Fruit fly (Drosophila melanogaster) whole organism, prepupa: Measurements from ENCODE around the gene Ret.

Experiments used
- Hr4 ChIP-seq: fragments of 200-800 bp; sonication (Bioruptor generic); optimal IDR thresholded peaks from 3 replicates; lab custom pipeline; 2016; ENCODE audit warnings: missing biosample characterization, missing genetic modification characterization
- Met ChIP-seq: fragments of 200-800 bp; sonication (Bioruptor generic); optimal IDR thresholded peaks from 3 replicates; lab custom pipeline; 2016; ENCODE audit warnings: missing biosample characterization, missing genetic modification characterization
- spab ChIP-seq: fragments of 200-800 bp; sonication (Bioruptor generic); optimal IDR thresholded peaks from 2 replicates; lab custom pipeline; 2017; ENCODE audit warnings: missing biosample characterization, mild to moderate bottlenecking, missing genetic modification characterization, missing genetic modification reagents

dm6 chr2L:21245093-21245736, 46.7 kb upstream of the Ret start:
- no peak for TF ChIP-seq spab (GFP tag; lab: Kevin White, UChicago)
- no peak for TF ChIP-seq Hr4 (GFP tag; lab: Kevin White, UChicago)
- no peak for TF ChIP-seq Met (GFP tag; lab: Kevin White, UChicago)
